Fruit fly (Drosophila melanogaster) whole organism, embryonic: Measurements from ENCODE around the gene Etl1.

Experiments used
- Abd-B ChIP-seq: fragments of 200-800 bp; sonication (Bioruptor generic); optimal IDR thresholded peaks from 2 replicates; lab custom pipeline; 2018; ENCODE audit warnings: missing biosample characterization, mild to moderate bottlenecking, missing genetic modification characterization, moderate library complexity
- Bteb2 ChIP-seq: fragments of 200-800 bp; sonication (Bioruptor generic); optimal IDR thresholded peaks from 2 replicates; lab custom pipeline; 2016; ENCODE audit warnings: missing biosample characterization, missing genetic modification characterization
- CG10543 ChIP-seq: fragments of 200-800 bp; sonication (Bioruptor generic); optimal IDR thresholded peaks from 3 replicates; lab custom pipeline; 2017; ENCODE audit warnings: missing biosample characterization, mild to moderate bottlenecking, missing genetic modification characterization, moderate library complexity
- CG10654 ChIP-seq: fragments of 200-800 bp; sonication (Bioruptor generic); optimal IDR thresholded peaks from 2 replicates; lab custom pipeline; 2016; ENCODE audit warnings: missing biosample characterization, missing genetic modification characterization
- CG12219 ChIP-seq: fragments of 200-800 bp; sonication (Bioruptor generic); optimal IDR thresholded peaks from 3 replicates; lab custom pipeline; 2018; ENCODE audit warnings: missing biosample characterization, mild to moderate bottlenecking, missing genetic modification characterization
- CG13894 ChIP-seq: fragments of 200-800 bp; sonication (Bioruptor generic); optimal IDR thresholded peaks from 3 replicates; lab custom pipeline; 2018; ENCODE audit warnings: missing biosample characterization, mild to moderate bottlenecking, missing genetic modification characterization, moderate library complexity
- CG17328 ChIP-seq: fragments of 200-800 bp; sonication (Bioruptor generic); IDR thresholded peaks from 2 replicates; pipeline ENCODE4 v1.3.6; 2022; ENCODE audit warnings: missing biosample characterization, missing genetic modification characterization
- CG17361 ChIP-seq: fragments of 200-800 bp; sonication (Bioruptor generic); IDR thresholded peaks from 3 replicates; pipeline ENCODE4 v1.3.6; 2022; ENCODE audit warnings: missing biosample characterization, missing genetic modification characterization
- CG2678 ChIP-seq: fragments of 200-800 bp; sonication (Bioruptor generic); optimal IDR thresholded peaks from 3 replicates; lab custom pipeline; 2019; ENCODE audit warnings: missing biosample characterization, mild to moderate bottlenecking, missing genetic modification characterization, moderate library complexity
- CG2712 ChIP-seq: fragments of 200-800 bp; optimal IDR thresholded peaks from 3 replicates; lab custom pipeline; 2019; ENCODE audit warnings: missing biosample characterization, mild to moderate bottlenecking, missing genetic modification characterization, moderate library complexity
- CG30020 ChIP-seq: fragments of 200-800 bp; optimal IDR thresholded peaks from 2 replicates; lab custom pipeline; 2019; ENCODE audit warnings: missing biosample characterization, mild to moderate bottlenecking, missing genetic modification characterization, moderate library complexity
- CG32767 ChIP-seq: fragments of 200-800 bp; sonication (Bioruptor generic); IDR thresholded peaks from 2 replicates; pipeline ENCODE4 v1.3.6; 2022; ENCODE audit warnings: missing biosample characterization, missing genetic modification characterization
- CG3847 ChIP-seq: fragments of 200-800 bp; sonication (Bioruptor generic); IDR thresholded peaks from 2 replicates; pipeline ENCODE4 v1.3.6; 2022; ENCODE audit warnings: missing biosample characterization, missing genetic modification characterization
- CG3995 ChIP-seq: fragments of 200-800 bp; sonication (Bioruptor generic); optimal IDR thresholded peaks from 3 replicates; lab custom pipeline; 2016; ENCODE audit warnings: missing biosample characterization, missing genetic modification characterization
- CG6813 ChIP-seq: fragments of 200-800 bp; sonication (Bioruptor generic); optimal IDR thresholded peaks from 2 replicates; lab custom pipeline; 2017; ENCODE audit warnings: missing biosample characterization, missing genetic modification characterization, mild to moderate bottlenecking, moderate library complexity, missing genetic modification reagents
- CG7839 ChIP-seq: fragments of 200-800 bp; sonication (Bioruptor generic); optimal IDR thresholded peaks from 3 replicates; lab custom pipeline; 2018; ENCODE audit warnings: missing biosample characterization, mild to moderate bottlenecking, missing genetic modification characterization, moderate library complexity
- CG8290 ChIP-seq, 3 experiments: fragments of 200-800 bp; sonication (Bioruptor generic); optimal IDR thresholded peaks; 2 replicates each; lab custom pipeline; 2016 to 2019; ENCODE audit warnings: missing biosample characterization in 3 of 3, missing genetic modification characterization in 3 of 3, mild to moderate bottlenecking in 2 of 3, moderate library complexity in 1 of 3
- CG9437 ChIP-seq: fragments of 200-800 bp; sonication (Bioruptor generic); optimal IDR thresholded peaks from 2 replicates; lab custom pipeline; 2018; ENCODE audit warnings: missing biosample characterization, mild to moderate bottlenecking, missing genetic modification characterization
- CTCF ChIP-seq: fragments of 200-800 bp; sonication (Bioruptor generic); optimal IDR thresholded peaks from 2 replicates; lab custom pipeline; 2017; ENCODE audit warnings: missing biosample characterization, mild to moderate bottlenecking, missing genetic modification characterization, moderate library complexity
- Dbx ChIP-seq: fragments of 200-800 bp; sonication (Bioruptor generic); IDR thresholded peaks from 3 replicates; pipeline ENCODE4 v1.3.6; 2022; ENCODE audit warnings: missing biosample characterization, missing genetic modification characterization
- Ets65A ChIP-seq: fragments of 200-800 bp; sonication (Bioruptor generic); peaks from one replicate; lab custom pipeline; 2016; ENCODE audit warnings: missing biosample characterization, missing genetic modification characterization
- Fer3 ChIP-seq: fragments of 200-800 bp; sonication (Bioruptor generic); optimal IDR thresholded peaks from 2 replicates; lab custom pipeline; 2018; ENCODE audit warnings: missing biosample characterization, mild to moderate bottlenecking, missing genetic modification characterization, moderate library complexity
- Hr78 ChIP-seq, 2 experiments: fragments of 200-800 bp in 1 of 2; fragments of >200 bp in 1 of 2; sonication (Bioruptor generic) in 1 of 2; optimal IDR thresholded peaks; 2 replicates each; lab custom pipeline; 2017 to 2019; ENCODE audit warnings: missing biosample characterization in 2 of 2, missing genetic modification characterization in 2 of 2, mild to moderate bottlenecking in 1 of 2, moderate library complexity in 1 of 2
- Jarid2 ChIP-seq: fragments of 200-800 bp; sonication (Bioruptor generic); optimal IDR thresholded peaks from 3 replicates; lab custom pipeline; 2017; ENCODE audit warnings: mild to moderate bottlenecking, missing biosample characterization, missing genetic modification reagents, missing genetic modification characterization
- MTF-1 ChIP-seq: fragments of 200-800 bp; sonication (Bioruptor generic); optimal IDR thresholded peaks from 2 replicates; lab custom pipeline; 2018; ENCODE audit warnings: missing biosample characterization, mild to moderate bottlenecking, missing genetic modification characterization, borderline replicate concordance
- Med ChIP-seq: fragments of 200-800 bp; sonication (Bioruptor generic); peaks from one replicate; lab custom pipeline; 2016; ENCODE audit warnings: missing biosample characterization, missing genetic modification characterization, mild to moderate bottlenecking, inconsistent platforms, moderate library complexity
- Pdp1 ChIP-seq, 2 experiments: fragments of 200-800 bp; sonication (Bioruptor generic); optimal IDR thresholded peaks; 3 replicates each; lab custom pipeline; 2016; ENCODE audit warnings: missing biosample characterization in 2 of 2, missing genetic modification characterization in 2 of 2, mild to moderate bottlenecking in 1 of 2, moderate library complexity in 1 of 2
- Ssrp ChIP-seq: fragments of 200-800 bp; sonication (Bioruptor generic); optimal IDR thresholded peaks from 2 replicates; lab custom pipeline; 2018; ENCODE audit warnings: missing biosample characterization, mild to moderate bottlenecking, missing genetic modification characterization, moderate library complexity
- TFAM ChIP-seq: fragments of 200-800 bp; sonication (Bioruptor generic); optimal IDR thresholded peaks from 2 replicates; lab custom pipeline; 2017; ENCODE audit warnings: missing biosample characterization, missing genetic modification characterization, inconsistent platforms
- Usf ChIP-seq: fragments of 200-800 bp; sonication (Bioruptor generic); optimal IDR thresholded peaks from 2 replicates; lab custom pipeline; 2017; ENCODE audit warnings: missing genotype, missing biosample characterization, missing genetic modification characterization
- al ChIP-seq: fragments of 200-800 bp; sonication (Bioruptor generic); IDR thresholded peaks from 2 replicates; pipeline ENCODE4 v1.3.6; 2022; ENCODE audit warnings: missing biosample characterization, missing genetic modification characterization
- bab2 ChIP-seq: fragments of 200-800 bp; sonication (Bioruptor generic); optimal IDR thresholded peaks from 2 replicates; lab custom pipeline; 2016; ENCODE audit warnings: missing biosample characterization, missing genetic modification characterization
- cas ChIP-seq: fragments of 200-800 bp; sonication (Bioruptor generic); IDR thresholded peaks from 2 replicates; pipeline ENCODE4 v1.3.6; 2022; ENCODE audit warnings: missing biosample characterization, missing genetic modification characterization
- chinmo ChIP-seq: fragments of 200-800 bp; sonication (Bioruptor generic); IDR thresholded peaks from 4 replicates; pipeline ENCODE4 v1.3.6; 2022; ENCODE audit warnings: missing biosample characterization, missing genetic modification characterization; ENCODE audit not compliant: partially characterized antibody
- corto ChIP-seq: fragments of 200-800 bp; sonication (Bioruptor generic); optimal IDR thresholded peaks from 2 replicates; lab custom pipeline; 2016; ENCODE audit warnings: missing biosample characterization, mild to moderate bottlenecking, missing genetic modification characterization, moderate library complexity
- crol ChIP-seq: fragments of 200-800 bp; sonication (Bioruptor generic); IDR thresholded peaks from 2 replicates; pipeline ENCODE4 v1.3.6; 2022; ENCODE audit warnings: missing biosample characterization, missing genetic modification characterization
- dmrt11E ChIP-seq: fragments of 200-800 bp; sonication (Bioruptor generic); optimal IDR thresholded peaks from 3 replicates; lab custom pipeline; 2018; ENCODE audit warnings: missing biosample characterization, mild to moderate bottlenecking, missing genetic modification characterization, moderate library complexity
- dpn ChIP-seq, 2 experiments: fragments of 200-800 bp; sonication (Bioruptor generic); optimal IDR thresholded peaks; 3 replicates each; lab custom pipeline; 2016; ENCODE audit warnings: missing biosample characterization in 2 of 2, missing genetic modification characterization in 2 of 2
- gfzf ChIP-seq: fragments of 200-800 bp; sonication (Bioruptor generic); optimal IDR thresholded peaks from 2 replicates; lab custom pipeline; 2016; ENCODE audit warnings: missing biosample characterization, mild to moderate bottlenecking, missing genetic modification characterization, moderate library complexity
- knrl ChIP-seq: fragments of 200-800 bp; sonication (Bioruptor generic); IDR thresholded peaks from 3 replicates; pipeline ENCODE4 v1.3.6; 2022; ENCODE audit warnings: missing biosample characterization, missing genetic modification characterization; ENCODE audit not compliant: partially characterized antibody
- mirr ChIP-seq: fragments of 200-800 bp; sonication (Bioruptor generic); optimal IDR thresholded peaks from 3 replicates; lab custom pipeline; 2018; ENCODE audit warnings: missing biosample characterization, mild to moderate bottlenecking, missing genetic modification characterization
- pros ChIP-seq: fragments of 200-800 bp; sonication (Bioruptor generic); optimal IDR thresholded peaks from 3 replicates; lab custom pipeline; 2019; ENCODE audit warnings: missing biosample characterization, mild to moderate bottlenecking, missing genetic modification characterization, moderate library complexity
- pum ChIP-seq: fragments of 200-800 bp; sonication (Bioruptor generic); optimal IDR thresholded peaks from 2 replicates; lab custom pipeline; 2016; ENCODE audit warnings: missing biosample characterization, missing genetic modification characterization
- stc ChIP-seq: fragments of 200-800 bp; sonication (Bioruptor generic); IDR thresholded peaks from 2 replicates; pipeline ENCODE4 v1.3.6; 2022; ENCODE audit warnings: missing biosample characterization, missing genetic modification characterization
- tgo ChIP-seq: fragments of 200-800 bp; sonication (Bioruptor generic); IDR thresholded peaks from 3 replicates; pipeline ENCODE4 v1.3.6; 2022; ENCODE audit warnings: missing biosample characterization, missing genetic modification characterization

Gene Etl1

DNA sequence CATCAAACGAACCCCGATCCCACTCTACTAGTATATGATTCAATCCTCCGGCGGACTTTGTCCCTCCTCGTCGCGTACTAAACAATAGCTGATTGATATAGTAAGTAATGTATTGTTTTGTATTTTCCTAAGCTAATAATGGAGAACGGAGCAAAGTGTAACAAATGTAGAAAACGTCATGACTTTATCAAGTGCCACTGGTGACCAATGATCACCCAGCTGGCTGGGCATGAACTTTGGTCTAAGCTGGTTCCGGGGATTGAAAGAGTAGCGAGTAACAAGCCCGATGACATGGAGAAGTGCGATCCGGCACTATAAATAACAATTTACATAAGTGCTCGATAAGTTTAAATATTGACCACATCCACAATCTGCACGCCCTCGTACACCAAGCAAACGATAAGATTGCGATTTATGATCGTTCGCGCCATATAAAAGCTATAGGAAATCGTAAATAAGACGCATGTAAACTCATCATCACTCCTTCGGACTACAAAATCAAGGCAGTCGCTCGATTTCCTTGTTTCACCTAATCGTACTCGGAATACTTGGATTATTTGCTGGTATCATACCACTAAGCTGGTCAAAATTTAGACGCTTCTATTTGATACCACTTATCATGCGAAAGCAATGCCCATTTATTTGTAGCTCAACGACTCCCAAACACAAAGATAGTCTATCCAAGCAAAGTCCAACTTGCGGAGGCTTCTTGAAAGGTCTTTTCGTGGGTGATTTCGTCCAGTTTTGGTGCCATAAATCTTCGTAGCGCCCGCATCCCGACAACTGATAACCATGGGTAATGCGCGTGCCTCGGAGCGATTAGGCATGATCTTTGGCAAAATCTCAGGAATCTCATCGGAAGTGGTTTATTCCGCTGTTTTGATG lies 37.0 kb upstream of the Etl1 start (continued):
- no peak for TF ChIP-seq Ssrp (tag; lab: Kevin White, UChicago)
- no peak for TF ChIP-seq stc (GFP tag; lab: Robert Waterston, UW)
- no peak for TF ChIP-seq gfzf (GFP tag; lab: Kevin White, UChicago)
- TF ChIP-seq CG10543 (GFP tag; lab: Kevin White, UChicago): peak; percentile 39
- TF ChIP-seq corto (GFP tag; lab: Kevin White, UChicago): peak; percentile 58
- TF ChIP-seq Med (GFP tag; lab: Kevin White, UChicago): peak; percentile 36
- TF ChIP-seq mirr (GFP tag; lab: Kevin White, UChicago): peak; percentile 55
- TF ChIP-seq Pdp1 (GFP tag; optimal IDR thresholded peaks at IDR 0.05; lab: Kevin White, UChicago): peak in 1 of 2 experiments; percentile 36
- peak; percentile 25 for TF ChIP-seq CG13894 (tag; lab: Kevin White, UChicago)
- TF ChIP-seq, all 482 proteins: peak for 20

DNA sequence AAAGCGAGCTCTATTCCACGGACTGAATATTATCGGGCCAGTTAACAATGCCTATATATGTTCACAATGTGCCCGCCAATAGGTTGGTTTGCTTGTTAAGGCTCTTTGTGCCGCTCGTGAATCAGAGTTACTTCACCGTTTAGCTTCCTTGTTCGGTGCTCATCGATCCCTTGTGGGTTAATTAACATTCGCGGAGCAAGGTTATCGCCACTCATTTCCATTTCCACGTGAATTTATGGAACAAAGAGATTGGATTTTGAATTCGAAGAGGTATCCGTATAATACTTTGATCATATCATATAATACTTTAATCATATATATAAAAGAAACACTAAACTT lies 36.1 kb upstream of the Etl1 start:
- TF ChIP-seq Bteb2 (GFP tag; lab: Kevin White, UChicago): no peak
- no peak for TF ChIP-seq CG2678 (tag; lab: Kevin White, UChicago)
- peak in 1 of 2 experiments; percentile 28 for TF ChIP-seq Hr78 (GFP tag; optimal IDR thresholded peaks at IDR 0.05; lab: Kevin White, UChicago)
- TF ChIP-seq knrl (GFP tag; lab: Robert Waterston, UW): no peak
- TF ChIP-seq crol (GFP tag; lab: Robert Waterston, UW): no peak
- no peak for TF ChIP-seq CG10654 (GFP tag; lab: Kevin White, UChicago)
- TF ChIP-seq chinmo: no peak
- no peak for TF ChIP-seq CG17328 (GFP tag; lab: Robert Waterston, UW)
- no peak for TF ChIP-seq CG12219 (GFP tag; lab: Kevin White, UChicago)
- TF ChIP-seq MTF-1 (GFP tag; lab: Kevin White, UChicago): no peak
- TF ChIP-seq Dbx: no peak
- TF ChIP-seq CG30020 (tag; lab: Kevin White, UChicago): no peak
- TF ChIP-seq tgo: no peak
- no peak for TF ChIP-seq CTCF (GFP tag; lab: Kevin White, UChicago)
- no peak for TF ChIP-seq TFAM (GFP tag; lab: Kevin White, UChicago)
- TF ChIP-seq bab2 (GFP tag; lab: Kevin White, UChicago): no peak
- TF ChIP-seq Fer3 (tag; lab: Kevin White, UChicago): peak; percentile 16
- TF ChIP-seq CG17361: no peak
- TF ChIP-seq dpn (GFP tag; optimal IDR thresholded peaks at IDR 0.05; lab: Kevin White, UChicago): no peak
- peak; percentile 55 for TF ChIP-seq Ets65A
- TF ChIP-seq, all 482 proteins: peak for 3

DNA sequence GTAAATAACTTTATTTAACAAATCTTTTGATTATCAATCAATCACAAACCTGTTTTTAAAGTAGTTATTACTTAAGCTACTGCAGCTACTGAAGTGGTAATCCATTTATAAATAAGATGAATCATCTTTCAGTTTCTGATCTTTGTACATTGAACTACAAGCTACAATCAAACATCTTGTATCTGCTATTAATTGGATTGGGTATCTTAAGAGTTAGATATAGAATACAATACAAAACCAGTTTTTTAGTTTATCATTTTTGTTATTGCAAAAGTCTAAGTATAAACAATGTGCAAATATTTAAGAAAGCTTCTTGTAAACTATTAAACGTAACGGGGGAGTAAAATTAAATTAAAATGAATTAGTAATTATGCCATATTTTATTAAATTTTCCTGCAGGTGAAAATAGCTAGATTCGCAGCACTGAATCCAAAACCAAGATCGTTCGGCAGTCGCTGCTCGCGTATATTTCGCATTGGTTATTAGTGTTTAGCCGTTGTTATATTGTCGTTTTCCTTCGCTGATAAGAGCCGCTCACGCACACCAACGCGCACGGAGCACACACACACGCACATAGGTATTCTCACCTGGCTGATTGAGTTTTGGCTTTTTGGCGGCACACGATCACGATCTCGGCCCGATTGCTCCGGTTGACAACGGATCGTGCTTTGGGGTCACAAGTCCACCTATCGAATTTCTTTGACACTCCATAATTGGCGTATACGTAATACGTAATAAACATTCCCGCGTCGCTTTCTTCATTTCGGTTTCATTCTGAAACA lies 35.5 kb upstream of the Etl1 start:
- TF ChIP-seq al: no peak
- peak; percentile 13 for TF ChIP-seq CG3995 (GFP tag; lab: Kevin White, UChicago)
- TF ChIP-seq Usf (GFP tag; lab: Kevin White, UChicago): no peak
- TF ChIP-seq CG2712 (tag; lab: Kevin White, UChicago): no peak
- TF ChIP-seq pum (GFP tag; lab: Kevin White, UChicago): no peak
- TF ChIP-seq CG6813: no peak
- no peak for TF ChIP-seq CG32767 (GFP tag; lab: Robert Waterston, UW)
- TF ChIP-seq CG7839 (tag; lab: Kevin White, UChicago): no peak
- no peak for TF ChIP-seq CG3847 (GFP tag; lab: Robert Waterston, UW)
- no peak for TF ChIP-seq Jarid2
- TF ChIP-seq Abd-B (GFP tag; lab: Kevin White, UChicago): no peak
- no peak for TF ChIP-seq dmrt11E (tag; lab: Kevin White, UChicago)
- TF ChIP-seq cas: no peak
- peak; percentile 67 for TF ChIP-seq CG9437 (GFP tag; lab: Kevin White, UChicago)
- no peak for TF ChIP-seq CG8290 (GFP tag; optimal IDR thresholded peaks at IDR 0.05; lab: Kevin White, UChicago)
- TF ChIP-seq CG8290 (tag; optimal IDR thresholded peaks at IDR 0.05; lab: Kevin White, UChicago): peak in 1 of 2 experiments; percentile 57
- TF ChIP-seq pros (GFP tag; lab: Kevin White, UChicago): no peak
